Fruit fly (Drosophila melanogaster): ENCODE results near the gene CG14321.
A peak's percentile ranks its signal among the peaks of the same experiment; 100 is the strongest.

CG14321 gene

DNA sequence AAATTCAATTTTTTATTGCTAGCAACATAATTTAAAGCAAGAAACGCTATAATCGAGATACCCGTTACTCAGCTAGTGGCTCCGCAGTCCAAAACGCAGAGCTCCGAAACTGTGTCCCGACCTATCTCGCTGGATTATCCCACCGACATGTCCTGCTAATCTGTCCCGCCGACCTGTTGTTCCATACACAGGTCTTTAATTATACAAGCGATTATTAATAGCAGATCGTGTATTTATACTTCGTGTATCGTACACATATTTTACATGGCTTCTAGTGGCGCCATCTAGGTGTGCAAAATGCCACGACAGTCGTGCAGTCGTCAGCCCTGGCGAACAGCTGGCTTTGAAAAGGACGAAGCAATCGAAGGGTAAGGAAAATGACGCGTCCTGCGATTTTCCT, at the start of gene CG14321 (continued):
- TF ChIP-seq slp2 (GFP tag; optimal IDR thresholded peaks at IDR 0.05) (no peak), CG18619 (GFP tag; optimal IDR thresholded peaks at IDR 0.05) (no peak), CG17361 (GFP tag; IDR thresholded peaks at IDR 0.05) (no peak), knrl (GFP tag; IDR thresholded peaks at IDR 0.05; ENCODE audit: partially characterized antibody) (peak; percentile 55), NFAT (GFP tag; IDR thresholded peaks at IDR 0.05) (no peak), vnd (GFP tag; IDR thresholded peaks at IDR 0.05; ENCODE audit: partially characterized antibody) (peak; percentile 73), Lim3 (GFP tag; IDR thresholded peaks at IDR 0.05) (no peak), crol (GFP tag; IDR thresholded peaks at IDR 0.05) (no peak), HLH4C (GFP tag; IDR thresholded peaks at IDR 0.05; ENCODE audit: partially characterized antibody) (no peak), CG2116 (GFP tag; optimal IDR thresholded peaks at IDR 0.05) (no peak), CG8281 (tag; optimal IDR thresholded peaks at IDR 0.05) (no peak), sim (GFP tag; IDR thresholded peaks at IDR 0.05) (no peak), ato (GFP tag; IDR thresholded peaks at IDR 0.05; ENCODE audit: partially characterized antibody) (peak; percentile 21; the same call in 1 of the 2 replicates), Atf-2 (GFP tag; optimal IDR thresholded peaks at IDR 0.05) (no peak), CG12155 (GFP tag; optimal IDR thresholded peaks at IDR 0.05) (no peak), inv (GFP tag; IDR thresholded peaks at IDR 0.05; ENCODE audit: partially characterized antibody) (peak; percentile 36; the same call in 1 of the 2 replicates), CG6854 (GFP tag; optimal IDR thresholded peaks at IDR 0.05) (no peak), GATAe (GFP tag; conservative IDR thresholded peaks at IDR 0.05) (no peak), Fer2 (tag; optimal IDR thresholded peaks at IDR 0.05) (no peak), Camta (GFP tag; optimal IDR thresholded peaks at IDR 0.05) (no peak), tgo (GFP tag; IDR thresholded peaks at IDR 0.05) (no peak), CG18011 (GFP tag; optimal IDR thresholded peaks at IDR 0.05) (no peak), lbe (GFP tag; optimal IDR thresholded peaks at IDR 0.05) (no peak), CG7839 (tag; optimal IDR thresholded peaks at IDR 0.05) (no peak), al (GFP tag; IDR thresholded peaks at IDR 0.05) (no peak), danr (GFP tag; IDR thresholded peaks at IDR 0.05) (no peak), CG3065 (GFP tag; optimal IDR thresholded peaks at IDR 0.05) (no peak), cad (GFP tag; optimal IDR thresholded peaks at IDR 0.05) (no peak), sens (GFP tag) (no peak), crp (GFP tag; optimal IDR thresholded peaks at IDR 0.05) (peak; percentile 40 to 86), crc (GFP tag; optimal IDR thresholded peaks at IDR 0.05) (no peak), dimm (GFP tag; IDR thresholded peaks at IDR 0.05) (no peak), CG6254 (GFP tag; optimal IDR thresholded peaks at IDR 0.05) (no peak), CG10959 (GFP tag; IDR thresholded peaks at IDR 0.05) (0 out of 2 replicates have a peak, but pooled peaks have one; percentile 13), CG9609 (GFP tag; optimal IDR thresholded peaks at IDR 0.05) (no peak), Jarid2 (GFP tag; optimal IDR thresholded peaks at IDR 0.05) (no peak), Dip2 (GFP tag; IDR thresholded peaks at IDR 0.05) (peak; percentile 92), HLH3B (GFP tag; IDR thresholded peaks at IDR 0.05) (0 out of 2 replicates have a peak, but pooled peaks have one; percentile 22), Trl (optimal IDR thresholded peaks at IDR 0.05) (no peak), Trl (GFP tag; optimal IDR thresholded peaks at IDR 0.05) (no peak), Med (GFP tag) (peak; percentile 46), CG31388 (GFP tag; optimal IDR thresholded peaks at IDR 0.05) (no peak), ssp (GFP tag; IDR thresholded peaks at IDR 0.05) (no peak), Sry-β (GFP tag; optimal IDR thresholded peaks at IDR 0.05) (no peak), CG30431 (GFP tag; optimal IDR thresholded peaks at IDR 0.05) (no peak), chm (GFP tag; IDR thresholded peaks at IDR 0.05) (0 out of 2 replicates have a peak, but pooled peaks have one; percentile 13), nerfin-2 (GFP tag; IDR thresholded peaks at IDR 0.05; ENCODE audit: partially characterized antibody) (peak; percentile 76), CG5245 (GFP tag; optimal IDR thresholded peaks at IDR 0.05) (no peak), lola (GFP tag; optimal IDR thresholded peaks at IDR 0.05) (no peak), CG13424 (tag; optimal IDR thresholded peaks at IDR 0.05) (no peak), dan (GFP tag; IDR thresholded peaks at IDR 0.05) (no peak), nmo (GFP tag; optimal IDR thresholded peaks at IDR 0.05) (no peak)
